Fruit fly (Drosophila melanogaster): Measurements from ENCODE around the gene CG15412.
"Not testable (repeated sequence)": the region's sequence is repeated elsewhere in the genome, so short reads cannot be mapped to it uniquely, and the experiment has no call there.

Gene CG15412

dm6 chr2L:3375611-3376010 is at the start of gene CG15412:
Gene CG15412, minus strand, starts transcription at chr2L:3375711.
- no peak for TF ChIP-seq Pif1B (GFP tag; optimal IDR thresholded peaks at IDR 0.05)

- TF ChIP-seq CG4496 (GFP tag; IDR thresholded peaks at IDR 0.05) (peak; percentile 65; the same call in 1 of the 3 replicates), CG12605 (GFP tag; IDR thresholded peaks at IDR 0.05) (no peak)
These were observed 47.2 kb upstream of the CG15412 start for dm6 chr2L:3422753-3423152.

- no peak for TF ChIP-seq CG8159 (tag; optimal IDR thresholded peaks at IDR 0.05)
- no peak for TF ChIP-seq CG15710 (tag; optimal IDR thresholded peaks at IDR 0.05)
- no peak for TF ChIP-seq CG8301 (tag; optimal IDR thresholded peaks at IDR 0.05)
- no peak for TF ChIP-seq Pif1A (GFP tag; optimal IDR thresholded peaks at IDR 0.05)
These were observed 42.1 kb upstream of the CG15412 start for dm6 chr2L:3417613-3418012.

- no peak for TF ChIP-seq CG12605 (GFP tag; IDR thresholded peaks at IDR 0.05)
- no peak for TF ChIP-seq EcR (GFP tag; optimal IDR thresholded peaks at IDR 0.05)
- no peak for TF ChIP-seq CG34367 (tag; optimal IDR thresholded peaks at IDR 0.05)
- TF ChIP-seq Pif1A (GFP tag; optimal IDR thresholded peaks at IDR 0.05) = peak; percentile 32
- TF ChIP-seq CG8159 (tag; optimal IDR thresholded peaks at IDR 0.05) = peak; percentile 14
These were observed 41.2 kb upstream of the CG15412 start, which contains the start of gene CG31952 for dm6 chr2L:3416527-3417304. Gene CG31952, plus strand, starts transcription at chr2L:3416693.

dm6 chr2L:3410260-3410659 is 34.7 kb upstream of the CG15412 start, which contains the start of gene CG8840:
Gene CG8840, plus strand, starts transcription at chr2L:3410560.
- TF ChIP-seq Snoo (tag; optimal IDR thresholded peaks at IDR 0.05) = no peak
- TF ChIP-seq gl (tag; optimal IDR thresholded peaks at IDR 0.05) = no peak
- TF ChIP-seq CG32121 (GFP tag; IDR thresholded peaks at IDR 0.05) = no peak
- no peak for TF ChIP-seq CG13204 (GFP tag; optimal IDR thresholded peaks at IDR 0.05)
- TF ChIP-seq CG15710 (tag; optimal IDR thresholded peaks at IDR 0.05) = no peak
- no peak for TF ChIP-seq Pif1B (GFP tag; optimal IDR thresholded peaks at IDR 0.05)
- TF ChIP-seq CG8301 (tag; optimal IDR thresholded peaks at IDR 0.05) = no peak
- no peak for TF ChIP-seq CG12605 (GFP tag; IDR thresholded peaks at IDR 0.05)
- no peak for TF ChIP-seq Ets98B (GFP tag; IDR thresholded peaks at IDR 0.05)
- no peak for TF ChIP-seq rn (GFP tag; IDR thresholded peaks at IDR 0.05)
- no peak for TF ChIP-seq CG17806 (tag; optimal IDR thresholded peaks at IDR 0.05)
- no peak for TF ChIP-seq CG4496 (GFP tag; IDR thresholded peaks at IDR 0.05)

- TF ChIP-seq CG8159 (tag; optimal IDR thresholded peaks at IDR 0.05) = no peak
- no peak for TF ChIP-seq Ets98B (GFP tag; IDR thresholded peaks at IDR 0.05)
- no peak for TF ChIP-seq CG12605 (GFP tag; IDR thresholded peaks at IDR 0.05)
- TF ChIP-seq CG17806 (tag; optimal IDR thresholded peaks at IDR 0.05) = no peak
- TF ChIP-seq CG8301 (tag; optimal IDR thresholded peaks at IDR 0.05) = no peak
- TF ChIP-seq CG10348 (GFP tag; IDR thresholded peaks at IDR 0.05) = no peak
- TF ChIP-seq D1 (tag; optimal IDR thresholded peaks at IDR 0.05) = no peak
- no peak for TF ChIP-seq CG15710 (tag; optimal IDR thresholded peaks at IDR 0.05)
- TF ChIP-seq Snoo (tag; optimal IDR thresholded peaks at IDR 0.05) = no peak
- TF ChIP-seq Pif1A (GFP tag; optimal IDR thresholded peaks at IDR 0.05) = no peak
- TF ChIP-seq rn (GFP tag; IDR thresholded peaks at IDR 0.05) = no peak
These were observed 32.2 kb upstream of the CG15412 start for dm6 chr2L:3407722-3408121.

- TF ChIP-seq CG14655 (GFP tag; optimal IDR thresholded peaks at IDR 0.05) (no peak), CG15710 (tag; optimal IDR thresholded peaks at IDR 0.05) (no peak)
These were observed 22.1 kb upstream of the CG15412 start, which contains the start of gene CG34175 for dm6 chr2L:3397594-3398073. Gene CG34175, plus strand, starts transcription at chr2L:3398023.

- TF ChIP-seq EcR (GFP tag; optimal IDR thresholded peaks at IDR 0.05); CG14655 (GFP tag; optimal IDR thresholded peaks at IDR 0.05); CG32121 (GFP tag; IDR thresholded peaks at IDR 0.05): not testable (repeated sequence)
These were observed 12.9 kb upstream of the CG15412 start, which contains the start of gene CG42460 for dm6 chr2L:3388396-3388795. Gene CG42460, minus strand, starts transcription at chr2L:3388496.

dm6 chr2L:3387643-3388042 is 12.1 kb upstream of the CG15412 start, which contains the start of gene Sfp23F:
Gene Sfp23F, minus strand, starts transcription at chr2L:3387743.
- TF ChIP-seq D1 (tag; optimal IDR thresholded peaks at IDR 0.05) (no peak), rn (GFP tag; IDR thresholded peaks at IDR 0.05) (no peak), CG14655 (GFP tag; optimal IDR thresholded peaks at IDR 0.05) (no peak)

All from whole organism, pupa.